Fruit fly (Drosophila melanogaster): Measurements from ENCODE around the gene Nmd3.

The Nmd3 gene

dm6 chrX:2168485-2169199 is 15.8 kb downstream of the Nmd3 start:
- TF ChIP-seq lov (optimal IDR thresholded peaks at IDR 0.05) (no peak), lov (GFP tag; IDR thresholded peaks at IDR 0.05) (no peak), Adf1 (GFP tag; IDR thresholded peaks at IDR 0.05) (no peak), CG10543 (GFP tag; optimal IDR thresholded peaks at IDR 0.05) (peak; percentile 12), Hr39 (optimal IDR thresholded peaks at IDR 0.05) (peak; percentile 85), cwo (GFP tag; optimal IDR thresholded peaks at IDR 0.05) (peak; percentile 44), CG9797 (GFP tag; optimal IDR thresholded peaks at IDR 0.05) (no peak), CG13287 (GFP tag; IDR thresholded peaks at IDR 0.05; ENCODE audit: partially characterized antibody) (no peak), ranshi (GFP tag; IDR thresholded peaks at IDR 0.05) (no peak), crol (GFP tag; IDR thresholded peaks at IDR 0.05) (0 out of 2 replicates have a peak, but pooled peaks have one; percentile 10), sr (GFP tag; IDR thresholded peaks at IDR 0.05) (peak; percentile 46; the same call in 1 of the 3 replicates), chinmo (GFP tag; IDR thresholded peaks at IDR 0.05; ENCODE audit: partially characterized antibody) (0 out of 4 replicates have a peak, but pooled peaks have one; percentile 57), CG12769 (tag; optimal IDR thresholded peaks at IDR 0.05) (peak; percentile 57), Pdp1 (GFP tag; optimal IDR thresholded peaks at IDR 0.05) (peak in 1 of 2 experiments; percentile 53), sd (tag; optimal IDR thresholded peaks at IDR 0.05) (peak; percentile 79)

DNA sequence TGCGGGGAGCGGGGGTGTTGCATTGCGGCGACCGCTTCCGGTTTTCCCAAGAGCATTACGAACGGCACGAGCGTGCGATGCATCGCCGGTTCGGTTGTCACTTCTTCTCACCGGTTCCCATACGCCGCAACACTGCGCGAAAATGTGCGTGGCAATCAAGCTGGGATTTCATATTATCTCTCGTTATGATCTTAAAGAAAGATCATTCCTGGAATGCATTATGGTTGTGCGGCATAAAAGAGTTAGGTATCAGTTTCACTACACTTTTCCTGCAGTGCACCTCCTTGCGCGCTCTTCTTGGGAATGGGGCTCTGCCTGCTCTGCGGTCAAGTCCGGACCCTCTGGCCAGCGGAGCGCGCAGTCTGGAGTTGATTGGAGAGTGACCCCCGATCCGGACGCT is 18.3 kb downstream of the Nmd3 start:
- TF ChIP-seq Ada2b (GFP tag; IDR thresholded peaks at IDR 0.05) (peak; percentile 43), Hr51 (GFP tag; optimal IDR thresholded peaks at IDR 0.05) (peak in 1 of 2 experiments; percentile 36), CG14710 (tag; optimal IDR thresholded peaks at IDR 0.05) (peak; percentile 17), oc (tag; optimal IDR thresholded peaks at IDR 0.05) (peak; percentile 37), zen2 (GFP tag; IDR thresholded peaks at IDR 0.05; ENCODE audit: partially characterized antibody) (no peak), CG2202 (tag; optimal IDR thresholded peaks at IDR 0.05) (no peak), eyg (GFP tag; optimal IDR thresholded peaks at IDR 0.05) (no peak), croc (GFP tag; conservative IDR thresholded peaks at IDR 0.05) (no peak; the same call in 2 of the 3 replicates), CG1024 (GFP tag; IDR thresholded peaks at IDR 0.05) (peak; percentile 47; the same call in 1 of the 2 replicates), zf30C (GFP tag; optimal IDR thresholded peaks at IDR 0.05) (no peak), eve (GFP tag; optimal IDR thresholded peaks at IDR 0.05) (no peak), sr (GFP tag; IDR thresholded peaks at IDR 0.05) (no peak), CG10321 (GFP tag; IDR thresholded peaks at IDR 0.05) (no peak), Bgb (GFP tag; IDR thresholded peaks at IDR 0.05; ENCODE audit: partially characterized antibody) (no peak), Hey (tag; optimal IDR thresholded peaks at IDR 0.05) (no peak), CG6765 (GFP tag; optimal IDR thresholded peaks at IDR 0.05) (no peak), peb (GFP tag; IDR thresholded peaks at IDR 0.05) (0 out of 2 replicates have a peak, but pooled peaks have one; percentile 10), CG10565 (GFP tag; optimal IDR thresholded peaks at IDR 0.05) (no peak), CG7987 (GFP tag; optimal IDR thresholded peaks at IDR 0.05) (no peak), Myb (GFP tag; optimal IDR thresholded peaks at IDR 0.05) (no peak), gro (GFP tag; optimal IDR thresholded peaks at IDR 0.05) (no peak), lilli (GFP tag; optimal IDR thresholded peaks at IDR 0.05) (peak; percentile 5), disco-r (GFP tag; optimal IDR thresholded peaks at IDR 0.05) (no peak), ftz-f1 (GFP tag; optimal IDR thresholded peaks at IDR 0.05) (no peak), aop (GFP tag; IDR thresholded peaks at IDR 0.05) (0 out of 2 replicates have a peak, but pooled peaks have one; percentile 26), tll (GFP tag; optimal IDR thresholded peaks at IDR 0.05) (no peak), lab (GFP tag; optimal IDR thresholded peaks at IDR 0.05) (peak; percentile 28), mld (GFP tag; IDR thresholded peaks at IDR 0.05; ENCODE audit: partially characterized antibody) (no peak), CG16813 (GFP tag; IDR thresholded peaks at IDR 0.05; ENCODE audit: partially characterized antibody) (no peak), cad (GFP tag; optimal IDR thresholded peaks at IDR 0.05) (no peak), toy (GFP tag; IDR thresholded peaks at IDR 0.05) (no peak), hth (optimal IDR thresholded peaks at IDR 0.05) (no peak), E2f1 (GFP tag; IDR thresholded peaks at IDR 0.05) (peak; percentile 46; the same call in 1 of the 2 replicates), Mrtf (GFP tag; IDR thresholded peaks at IDR 0.05) (no peak), CG6689 (GFP tag; IDR thresholded peaks at IDR 0.05) (peak; percentile 45; the same call in 1 of the 2 replicates)

All from whole organism, embryonic.